Fruit fly (Drosophila melanogaster): Measurements from ENCODE around the gene CG31463.

DNA sequence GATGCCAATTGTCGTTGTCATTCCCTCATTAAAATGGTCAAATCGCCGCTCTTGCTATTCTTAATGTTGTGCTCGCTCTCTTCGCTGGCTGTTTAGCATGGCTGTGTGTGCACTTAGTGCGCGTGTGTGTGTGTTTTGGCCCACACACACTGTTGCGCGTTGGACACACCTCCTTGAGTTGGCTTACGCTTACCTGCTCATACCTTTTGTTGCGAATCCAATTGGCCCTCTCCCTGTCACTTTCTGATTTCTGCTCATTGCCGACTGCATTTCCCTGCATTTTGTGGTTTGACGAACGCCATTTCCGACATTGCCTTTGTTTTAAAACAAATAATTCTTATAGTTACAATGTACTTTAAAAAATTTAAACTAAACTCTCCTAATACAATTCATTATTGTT, 42.8 kb downstream of the CG31463 start:
- no peak for TF ChIP-seq rn (GFP tag; IDR thresholded peaks at IDR 0.05)
- no peak for TF ChIP-seq Snoo (tag; optimal IDR thresholded peaks at IDR 0.05)
- TF ChIP-seq Ets98B (GFP tag; IDR thresholded peaks at IDR 0.05), result no peak
- TF ChIP-seq fd96Ca (GFP tag; IDR thresholded peaks at IDR 0.05), result 0 out of 3 replicates have a peak, but pooled peaks have one; percentile 28
- TF ChIP-seq CG8159 (tag; optimal IDR thresholded peaks at IDR 0.05), result no peak
- TF ChIP-seq Pif1A (GFP tag; optimal IDR thresholded peaks at IDR 0.05), result no peak
- no peak for TF ChIP-seq EcR (GFP tag; optimal IDR thresholded peaks at IDR 0.05)
- TF ChIP-seq D1 (tag; optimal IDR thresholded peaks at IDR 0.05), result no peak
- TF ChIP-seq CG10348 (GFP tag; IDR thresholded peaks at IDR 0.05), result no peak
- TF ChIP-seq CG4496 (GFP tag; IDR thresholded peaks at IDR 0.05), result no peak
- TF ChIP-seq CG9948 (tag; optimal IDR thresholded peaks at IDR 0.05), result no peak
- no peak for TF ChIP-seq gl (tag; optimal IDR thresholded peaks at IDR 0.05)
- no peak for TF ChIP-seq CG15710 (tag; optimal IDR thresholded peaks at IDR 0.05)
